Worm (Caenorhabditis elegans): ENCODE data around the gene lig-4.

Gene lig-4

ce11 chrIII:7536559-7536958, 15.3 kb downstream of the lig-4 start, which contains the start of gene lin-39:
Gene lin-39, minus strand, starts transcription at chrIII:7536632.
- TF ChIP-seq somi-1 (GFP tag; optimal IDR thresholded peaks at IDR 0.05) = no peak
- no peak for TF ChIP-seq tbx-9 (tag; optimal IDR thresholded peaks at IDR 0.05; ENCODE audit: borderline replicate concordance)
- no peak for TF ChIP-seq lsl-1 (GFP tag; optimal IDR thresholded peaks at IDR 0.05)
- no peak for TF ChIP-seq unc-62 (GFP tag; optimal IDR thresholded peaks at IDR 0.05)
- no peak for TF ChIP-seq rec-8 (tag; optimal IDR thresholded peaks at IDR 0.05)
- no peak for TF ChIP-seq zfh-2 (GFP tag; conservative IDR thresholded peaks at IDR 0.05)
- TF ChIP-seq lin-35 (GFP tag; optimal IDR thresholded peaks at IDR 0.05) = no peak
- no peak for TF ChIP-seq madf-3 (GFP tag; IDR thresholded peaks at IDR 0.05)

DNA sequence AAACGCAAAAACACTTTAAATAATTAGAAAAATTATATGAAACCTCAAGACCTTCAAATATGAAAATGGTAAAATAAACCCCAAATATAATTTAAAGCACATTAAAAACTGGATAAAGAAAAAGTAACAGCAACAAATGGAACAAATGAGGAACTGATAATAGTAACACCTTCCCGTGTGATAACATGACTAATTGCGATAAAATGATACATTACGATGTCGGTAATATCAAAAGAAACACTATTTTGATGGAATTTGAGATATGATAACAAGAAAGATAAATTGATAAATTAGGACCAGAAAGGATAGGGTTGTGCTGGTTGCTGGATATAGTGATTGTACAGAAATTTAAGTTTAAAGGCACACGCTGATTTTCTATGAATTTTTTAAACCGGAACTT, 20.8 kb downstream of the lig-4 start:
- no peak for TF ChIP-seq Y67H2A.10 (GFP tag; conservative IDR thresholded peaks at IDR 0.05)
- no peak for TF ChIP-seq hmg-20 (GFP tag; IDR thresholded peaks at IDR 0.05)
- no peak for TF ChIP-seq nhr-27 (tag; optimal IDR thresholded peaks at IDR 0.05)
- TF ChIP-seq athp-1 (tag; optimal IDR thresholded peaks at IDR 0.05) = no peak
- TF ChIP-seq attf-5 (GFP tag; optimal IDR thresholded peaks at IDR 0.05) = no peak
- no peak for TF ChIP-seq ama-1 (optimal IDR thresholded peaks at IDR 0.05)
- no peak for TF ChIP-seq ama-1 (GFP tag; optimal IDR thresholded peaks at IDR 0.05)
- no peak for TF ChIP-seq nhr-90 (tag; optimal IDR thresholded peaks at IDR 0.05)
- TF ChIP-seq madf-6 (GFP tag; IDR thresholded peaks at IDR 0.05) = no peak
- no peak for TF ChIP-seq B0035.1 (tag; optimal IDR thresholded peaks at IDR 0.05)
- no peak for TF ChIP-seq Y53F4B.3 (GFP tag; IDR thresholded peaks at IDR 0.05)
- no peak for TF ChIP-seq egl-44 (GFP tag; IDR thresholded peaks at IDR 0.05)
- no peak for TF ChIP-seq cebp-1 (GFP tag; IDR thresholded peaks at IDR 0.05)
- no peak for TF ChIP-seq cebp-1 (tag; optimal IDR thresholded peaks at IDR 0.05)
- no peak for TF ChIP-seq zfh-2 (GFP tag; conservative IDR thresholded peaks at IDR 0.05)
- TF ChIP-seq dpl-1 (GFP tag; optimal IDR thresholded peaks at IDR 0.05) = no peak
- TF ChIP-seq ccch-3 (GFP tag; optimal IDR thresholded peaks at IDR 0.05) = no peak
- TF ChIP-seq tbp1 (GFP tag; optimal IDR thresholded peaks at IDR 0.05) = no peak
- no peak for TF ChIP-seq F55B11.4 (tag; optimal IDR thresholded peaks at IDR 0.05; ENCODE audit: borderline replicate concordance, insufficient read depth)
- no peak for TF ChIP-seq ceh-27 (GFP tag; optimal IDR thresholded peaks at IDR 0.05)

DNA sequence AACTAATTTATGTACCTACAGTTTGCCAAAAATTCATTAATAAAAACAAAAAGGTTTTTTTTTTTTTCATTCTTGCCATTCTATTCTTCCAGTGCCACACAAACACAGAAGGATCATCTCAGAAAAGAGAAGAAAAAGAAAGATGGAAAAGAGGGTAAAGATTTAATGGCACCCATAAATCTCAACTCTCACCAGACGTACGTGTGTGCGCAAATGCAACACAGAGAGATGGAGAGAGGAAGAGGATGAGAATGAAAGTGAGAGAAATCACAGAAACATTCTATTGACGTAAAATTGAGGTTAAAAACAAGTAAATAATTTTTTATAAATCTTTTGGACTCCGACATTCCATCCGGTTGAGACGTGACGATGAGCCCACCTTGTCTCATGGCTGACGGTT, 22.9 kb downstream of the lig-4 start:
- TF ChIP-seq F49E8.2 (tag; optimal IDR thresholded peaks at IDR 0.05; ENCODE audit: insufficient read depth) (no peak), somi-1 (GFP tag; optimal IDR thresholded peaks at IDR 0.05) (no peak), mcd-1 (GFP tag; IDR thresholded peaks at IDR 0.05) (no peak), chd-7 (tag; optimal IDR thresholded peaks at IDR 0.05) (no peak), nhr-27 (tag; optimal IDR thresholded peaks at IDR 0.05) (no peak), dpff-1 (tag; optimal IDR thresholded peaks at IDR 0.05) (no peak), pbrm-1 (GFP tag; IDR thresholded peaks at IDR 0.05) (no peak), athp-1 (tag; optimal IDR thresholded peaks at IDR 0.05) (no peak), nhr-80 (tag; optimal IDR thresholded peaks at IDR 0.05) (no peak), hsf-1 (GFP tag; IDR thresholded peaks at IDR 0.05) (no peak), lsy-27 (tag; optimal IDR thresholded peaks at IDR 0.05; ENCODE audit: borderline replicate concordance, insufficient read depth) (no peak), let-607 (tag; optimal IDR thresholded peaks at IDR 0.05) (no peak), D2030.7 (GFP tag; IDR thresholded peaks at IDR 0.05) (no peak), T26A5.8 (tag; optimal IDR thresholded peaks at IDR 0.05) (no peak), aptf-2 (GFP tag; conservative IDR thresholded peaks at IDR 0.05) (no peak), hmg-1.2 (GFP tag; IDR thresholded peaks at IDR 0.05) (no peak), zim-3 (tag; optimal IDR thresholded peaks at IDR 0.05) (no peak), B0019.2 (GFP tag; conservative IDR thresholded peaks at IDR 0.05) (no peak), F33H1.4 (GFP tag; IDR thresholded peaks at IDR 0.05) (no peak)
